Worm (Caenorhabditis elegans): ENCODE measurements around the gene lido-12.

- no peak for TF ChIP-seq flt-1 (GFP tag; IDR thresholded peaks at IDR 0.05)
- no peak for TF ChIP-seq tra-4 (tag; optimal IDR thresholded peaks at IDR 0.05)
- no peak for TF ChIP-seq pes-1 (GFP tag; IDR thresholded peaks at IDR 0.05)
These were observed 26.5 kb upstream of the lido-12 start for ce11 chrII:2979061-2979460.
